Fruit fly (Drosophila melanogaster) whole organism, embryonic: ENCODE data around the gene TwdlE.

Experiments used
- Abd-B ChIP-seq: fragments of 200-800 bp; sonication (Bioruptor generic); optimal IDR thresholded peaks from 2 replicates; lab custom pipeline; 2018; ENCODE audit warnings: missing biosample characterization, mild to moderate bottlenecking, missing genetic modification characterization, moderate library complexity
- Antp ChIP-seq: fragments of 200-800 bp; sonication (Bioruptor generic); optimal IDR thresholded peaks from 3 replicates; lab custom pipeline; 2016; ENCODE audit warnings: missing biosample characterization, missing genetic modification characterization
- CG11085 ChIP-seq: fragments of 200-800 bp; sonication (Bioruptor generic); IDR thresholded peaks from 2 replicates; pipeline ENCODE4 v1.3.6; 2022; ENCODE audit warnings: missing biosample characterization, missing genetic modification characterization
- CG12104 ChIP-seq: fragments of 200-800 bp; sonication (Bioruptor generic); optimal IDR thresholded peaks from 3 replicates; lab custom pipeline; 2016; ENCODE audit warnings: missing biosample characterization, missing genetic modification characterization
- CG12391 ChIP-seq: fragments of 200-800 bp; sonication (Bioruptor generic); optimal IDR thresholded peaks from 3 replicates; lab custom pipeline; 2018; ENCODE audit warnings: missing biosample characterization, mild to moderate bottlenecking, missing genetic modification characterization, moderate library complexity
- CG13287 ChIP-seq: fragments of 200-800 bp; sonication (Bioruptor generic); IDR thresholded peaks from 2 replicates; pipeline ENCODE4 v1.3.6; 2022; ENCODE audit warnings: missing biosample characterization, missing genetic modification characterization; ENCODE audit not compliant: partially characterized antibody
- CG15696 ChIP-seq: fragments of 200-800 bp; sonication (Bioruptor generic); optimal IDR thresholded peaks from 2 replicates; lab custom pipeline; 2019; ENCODE audit warnings: missing biosample characterization, mild to moderate bottlenecking, missing genetic modification characterization, moderate library complexity
- CG17328 ChIP-seq: fragments of 200-800 bp; sonication (Bioruptor generic); IDR thresholded peaks from 2 replicates; pipeline ENCODE4 v1.3.6; 2022; ENCODE audit warnings: missing biosample characterization, missing genetic modification characterization
- CG18262 ChIP-seq: fragments of 200-800 bp; optimal IDR thresholded peaks from 3 replicates; lab custom pipeline; 2019; ENCODE audit warnings: missing biosample characterization, mild to moderate bottlenecking, missing genetic modification characterization, moderate library complexity
- CG1832 ChIP-seq: fragments of 200-800 bp; sonication (Bioruptor generic); optimal IDR thresholded peaks from 2 replicates; lab custom pipeline; 2017; ENCODE audit warnings: missing biosample characterization, mild to moderate bottlenecking, missing genetic modification characterization, inconsistent platforms
- CG18619 ChIP-seq: fragments of 200-800 bp; sonication (Bioruptor generic); optimal IDR thresholded peaks from 3 replicates; lab custom pipeline; 2017; ENCODE audit warnings: missing biosample characterization, mild to moderate bottlenecking, missing genetic modification characterization
- CG2712 ChIP-seq: fragments of 200-800 bp; optimal IDR thresholded peaks from 3 replicates; lab custom pipeline; 2019; ENCODE audit warnings: missing biosample characterization, mild to moderate bottlenecking, missing genetic modification characterization, moderate library complexity
- CG30020 ChIP-seq: fragments of 200-800 bp; optimal IDR thresholded peaks from 2 replicates; lab custom pipeline; 2019; ENCODE audit warnings: missing biosample characterization, mild to moderate bottlenecking, missing genetic modification characterization, moderate library complexity
- CG5180 ChIP-seq: fragments of 200-800 bp; sonication (Bioruptor generic); optimal IDR thresholded peaks from 3 replicates; lab custom pipeline; 2017; ENCODE audit warnings: missing biosample characterization, missing genetic modification characterization, mild to moderate bottlenecking, moderate library complexity, missing genetic modification reagents
- CG6272 ChIP-seq: fragments of 200-800 bp; sonication (Bioruptor generic); IDR thresholded peaks from 2 replicates; pipeline ENCODE4 v1.3.6; 2022; ENCODE audit warnings: missing biosample characterization, missing genetic modification characterization
- CG6689 ChIP-seq: fragments of 200-800 bp; sonication (Bioruptor generic); IDR thresholded peaks from 2 replicates; pipeline ENCODE4 v1.3.6; 2022; ENCODE audit warnings: missing biosample characterization, missing genetic modification characterization
- CG6813 ChIP-seq: fragments of 200-800 bp; sonication (Bioruptor generic); optimal IDR thresholded peaks from 2 replicates; lab custom pipeline; 2017; ENCODE audit warnings: missing biosample characterization, missing genetic modification characterization, mild to moderate bottlenecking, moderate library complexity, missing genetic modification reagents
- CG7556 ChIP-seq: fragments of 200-800 bp; sonication (Bioruptor generic); optimal IDR thresholded peaks from 2 replicates; lab custom pipeline; 2017; ENCODE audit warnings: missing biosample characterization, mild to moderate bottlenecking, missing genetic modification characterization
- CG8089 ChIP-seq: fragments of 200-800 bp; sonication (Bioruptor generic); optimal IDR thresholded peaks from 3 replicates; lab custom pipeline; 2016; ENCODE audit warnings: missing biosample characterization, missing genetic modification characterization
- CG8924 ChIP-seq: fragments of 200-800 bp; optimal IDR thresholded peaks from 3 replicates; lab custom pipeline; 2019; ENCODE audit warnings: missing biosample characterization, mild to moderate bottlenecking, missing genetic modification characterization, moderate library complexity
- CG9727 ChIP-seq: fragments of 200-800 bp; sonication (Bioruptor generic); optimal IDR thresholded peaks from 3 replicates; lab custom pipeline; 2017; ENCODE audit warnings: missing biosample characterization, mild to moderate bottlenecking, missing genetic modification characterization
- D19A ChIP-seq: fragments of 200-800 bp; optimal IDR thresholded peaks from 3 replicates; lab custom pipeline; 2019; ENCODE audit warnings: missing biosample characterization, mild to moderate bottlenecking, missing genetic modification characterization, moderate library complexity
- Dbx ChIP-seq: fragments of 200-800 bp; sonication (Bioruptor generic); IDR thresholded peaks from 3 replicates; pipeline ENCODE4 v1.3.6; 2022; ENCODE audit warnings: missing biosample characterization, missing genetic modification characterization
- Dek ChIP-seq: fragments of 200-800 bp; sonication (Bioruptor generic); optimal IDR thresholded peaks from 3 replicates; lab custom pipeline; 2019; ENCODE audit warnings: missing biosample characterization, mild to moderate bottlenecking, missing genetic modification characterization, moderate library complexity
- Fer1 ChIP-seq: fragments of 200-800 bp; sonication (Bioruptor generic); optimal IDR thresholded peaks from 2 replicates; lab custom pipeline; 2017; ENCODE audit warnings: missing biosample characterization, mild to moderate bottlenecking, missing genetic modification characterization
- HHEX ChIP-seq: fragments of 200-800 bp; sonication (Bioruptor generic); optimal IDR thresholded peaks from 3 replicates; lab custom pipeline; 2017; ENCODE audit warnings: missing biosample characterization, mild to moderate bottlenecking, missing genetic modification characterization, missing genetic modification reagents
- Hand ChIP-seq: fragments of 200-800 bp; sonication (Bioruptor generic); optimal IDR thresholded peaks from 2 replicates; lab custom pipeline; 2017; ENCODE audit warnings: mild to moderate bottlenecking, missing biosample characterization, missing genetic modification reagents, missing genetic modification characterization
- HmgD ChIP-seq: fragments of 200-800 bp; sonication (Bioruptor generic); optimal IDR thresholded peaks from 3 replicates; lab custom pipeline; 2016; ENCODE audit warnings: missing biosample characterization, missing genetic modification characterization
- Med ChIP-seq: fragments of 200-800 bp; sonication (Bioruptor generic); peaks from one replicate; lab custom pipeline; 2016; ENCODE audit warnings: missing biosample characterization, missing genetic modification characterization, mild to moderate bottlenecking, inconsistent platforms, moderate library complexity
- Nf-YB ChIP-seq: fragments of 200-800 bp; sonication (Bioruptor generic); optimal IDR thresholded peaks from 3 replicates; lab custom pipeline; 2019; ENCODE audit warnings: missing biosample characterization, mild to moderate bottlenecking, missing genetic modification characterization, moderate library complexity
- PHDP ChIP-seq: fragments of 200-800 bp; sonication (Bioruptor generic); optimal IDR thresholded peaks from 3 replicates; lab custom pipeline; 2018; ENCODE audit warnings: missing biosample characterization, mild to moderate bottlenecking, missing genetic modification characterization, moderate library complexity
- Ptx1 ChIP-seq: fragments of 200-800 bp; sonication (Bioruptor generic); IDR thresholded peaks from 2 replicates; pipeline ENCODE4 v1.3.6; 2022; ENCODE audit warnings: missing biosample characterization, missing genetic modification characterization
- Rx ChIP-seq: fragments of 200-800 bp; sonication (Bioruptor generic); IDR thresholded peaks from 2 replicates; pipeline ENCODE4 v1.3.6; 2022; ENCODE audit warnings: missing biosample characterization, missing genetic modification characterization
- Sox102F ChIP-seq: fragments of 200-800 bp; sonication (Bioruptor generic); optimal IDR thresholded peaks from 2 replicates; lab custom pipeline; 2018; ENCODE audit warnings: missing biosample characterization, mild to moderate bottlenecking, missing genetic modification characterization, moderate library complexity
- Usf ChIP-seq: fragments of 200-800 bp; sonication (Bioruptor generic); optimal IDR thresholded peaks from 2 replicates; lab custom pipeline; 2017; ENCODE audit warnings: missing genotype, missing biosample characterization, missing genetic modification characterization
- abd-A ChIP-seq: fragments of 200-800 bp; sonication (Bioruptor generic); optimal IDR thresholded peaks from 3 replicates; lab custom pipeline; 2019; ENCODE audit warnings: missing biosample characterization, mild to moderate bottlenecking, missing genetic modification characterization, moderate library complexity
- bab2 ChIP-seq: fragments of 200-800 bp; sonication (Bioruptor generic); optimal IDR thresholded peaks from 2 replicates; lab custom pipeline; 2016; ENCODE audit warnings: missing biosample characterization, missing genetic modification characterization
- cwo ChIP-seq: fragments of 200-800 bp; sonication (Bioruptor generic); optimal IDR thresholded peaks from 3 replicates; lab custom pipeline; 2017; ENCODE audit warnings: missing biosample characterization, missing genetic modification characterization, mild to moderate bottlenecking, moderate library complexity, missing genetic modification reagents
- fd3F ChIP-seq: fragments of 200-800 bp; sonication (Bioruptor generic); optimal IDR thresholded peaks from 2 replicates; lab custom pipeline; 2018; ENCODE audit warnings: missing biosample characterization, mild to moderate bottlenecking, missing genetic modification characterization, moderate library complexity
- fd96Cb ChIP-seq: fragments of 200-800 bp; sonication (Bioruptor generic); optimal IDR thresholded peaks from 2 replicates; lab custom pipeline; 2018; ENCODE audit warnings: missing biosample characterization, mild to moderate bottlenecking, missing genetic modification characterization, moderate library complexity
- gem ChIP-seq: fragments of 200-800 bp; sonication (Bioruptor generic); optimal IDR thresholded peaks from 2 replicates; lab custom pipeline; 2019; ENCODE audit warnings: missing biosample characterization, mild to moderate bottlenecking, missing genetic modification characterization, moderate library complexity
- gfzf ChIP-seq: fragments of 200-800 bp; sonication (Bioruptor generic); optimal IDR thresholded peaks from 2 replicates; lab custom pipeline; 2016; ENCODE audit warnings: missing biosample characterization, mild to moderate bottlenecking, missing genetic modification characterization, moderate library complexity
- kay ChIP-seq: fragments of 200-800 bp; sonication (Bioruptor generic); optimal IDR thresholded peaks from 2 replicates; lab custom pipeline; 2016; ENCODE audit warnings: missing biosample characterization, missing genetic modification characterization
- phol ChIP-seq: fragments of 200-800 bp; sonication (Bioruptor generic); optimal IDR thresholded peaks from 3 replicates; lab custom pipeline; 2018; ENCODE audit warnings: missing biosample characterization, mild to moderate bottlenecking, missing genetic modification characterization, moderate library complexity
- scrt ChIP-seq: fragments of 200-800 bp; sonication (Bioruptor generic); optimal IDR thresholded peaks from 2 replicates; lab custom pipeline; 2018; ENCODE audit warnings: missing biosample characterization, mild to moderate bottlenecking, missing genetic modification characterization, moderate library complexity
- sisA ChIP-seq: fragments of 200-800 bp; sonication (Bioruptor generic); IDR thresholded peaks from 2 replicates; pipeline ENCODE4 v1.3.6; 2022; ENCODE audit warnings: missing biosample characterization, missing genetic modification characterization
- ssp ChIP-seq: fragments of 200-800 bp; sonication (Bioruptor generic); IDR thresholded peaks from 2 replicates; pipeline ENCODE4 v1.3.6; 2022; ENCODE audit warnings: missing biosample characterization, missing genetic modification characterization
- z ChIP-seq: fragments of 200-800 bp; sonication (Bioruptor generic); IDR thresholded peaks from 3 replicates; pipeline ENCODE4 v1.3.6; 2022; ENCODE audit warnings: missing biosample characterization, missing genetic modification characterization
- zfh2 ChIP-seq: fragments of 200-800 bp; sonication (Bioruptor generic); optimal IDR thresholded peaks from 2 replicates; lab custom pipeline; 2016; ENCODE audit warnings: missing biosample characterization, missing genetic modification characterization

TwdlE gene

DNA sequence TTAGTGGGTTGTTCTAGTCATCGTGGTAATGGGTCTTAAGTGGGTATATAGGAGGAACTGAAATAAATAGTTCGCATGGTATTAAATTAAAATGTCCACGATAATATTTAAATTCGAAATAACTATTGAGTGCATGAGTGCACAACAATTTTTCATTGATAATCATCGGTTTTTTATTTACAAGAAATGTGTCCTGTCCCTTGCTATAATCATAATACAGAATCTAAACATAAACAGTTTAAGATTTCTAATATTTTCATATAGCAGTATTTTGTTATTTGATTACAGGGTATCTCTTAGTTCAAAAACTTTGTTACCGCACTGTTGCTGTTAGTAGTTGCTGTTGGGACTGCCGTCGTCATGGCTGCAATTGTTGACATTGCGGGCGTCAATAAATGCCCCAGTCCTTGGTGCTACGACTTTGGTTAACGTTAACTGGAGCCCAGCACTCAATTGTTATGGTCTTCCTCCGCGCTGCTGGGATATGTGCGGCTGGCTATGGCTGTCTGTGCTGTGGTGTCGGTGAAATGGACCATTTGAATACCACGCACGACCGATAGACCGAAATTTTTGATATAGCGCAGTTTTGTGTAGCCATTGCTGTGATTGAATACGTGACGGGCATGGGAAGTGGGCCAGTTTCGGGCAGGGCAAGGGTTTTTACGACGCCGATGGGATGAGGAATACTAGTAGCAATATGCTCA, 11.3 kb upstream of the TwdlE start (continued):
- no peak for TF ChIP-seq CG13287
- peak; percentile 49 for TF ChIP-seq phol (tag; lab: Kevin White, UChicago)
- peak; percentile 8 for TF ChIP-seq Nf-YB
- peak; percentile 51 for TF ChIP-seq PHDP (tag; lab: Kevin White, UChicago)
- TF ChIP-seq Fer1 (GFP tag; lab: Kevin White, UChicago), result peak; percentile 69
- TF ChIP-seq CG30020 (tag; lab: Kevin White, UChicago), result no peak
- TF ChIP-seq HHEX, result peak; percentile 31
- TF ChIP-seq fd3F (GFP tag; lab: Kevin White, UChicago), result peak; percentile 48
- TF ChIP-seq Ptx1 (GFP tag; lab: Robert Waterston, UW), result peak; percentile 57
- TF ChIP-seq D19A (tag; lab: Kevin White, UChicago), result peak; percentile 44
- no peak for TF ChIP-seq gfzf (GFP tag; lab: Kevin White, UChicago)
- TF ChIP-seq CG11085 (GFP tag; lab: Robert Waterston, UW), result no peak
- peak; percentile 54 for TF ChIP-seq CG18619 (GFP tag; lab: Kevin White, UChicago)
- no peak for TF ChIP-seq CG15696 (tag; lab: Kevin White, UChicago)
- peak; percentile 55 for TF ChIP-seq Dek
- TF ChIP-seq CG12391, result peak; percentile 52
- no peak for TF ChIP-seq CG8089 (GFP tag; lab: Kevin White, UChicago)
- peak; percentile 63 for TF ChIP-seq scrt (GFP tag; lab: Kevin White, UChicago)
- peak; percentile 39 for TF ChIP-seq Abd-B
- no peak for TF ChIP-seq CG17328
- TF ChIP-seq CG6272 (GFP tag; lab: Robert Waterston, UW), result no peak
- TF ChIP-seq CG12104 (GFP tag; lab: Kevin White, UChicago), result no peak
- TF ChIP-seq abd-A (tag; lab: Kevin White, UChicago), result peak; percentile 96
- peak; percentile 43 for TF ChIP-seq bab2 (GFP tag; lab: Kevin White, UChicago)
- TF ChIP-seq zfh2 (GFP tag; lab: Kevin White, UChicago), result peak; percentile 21
- TF ChIP-seq Med (GFP tag; lab: Kevin White, UChicago), result peak; percentile 32
- TF ChIP-seq CG1832, result no peak
- peak; percentile 28 for TF ChIP-seq CG6813 (GFP tag; lab: Kevin White, UChicago)
- TF ChIP-seq kay, result no peak
- peak; percentile 49 for TF ChIP-seq cwo
- TF ChIP-seq CG8924 (tag; lab: Kevin White, UChicago), result peak; percentile 65
- peak; percentile 79 for TF ChIP-seq gem (tag; lab: Kevin White, UChicago)
- TF ChIP-seq Antp (GFP tag; lab: Kevin White, UChicago), result peak; percentile 0
- TF ChIP-seq CG18262 (tag; lab: Kevin White, UChicago), result peak; percentile 50
- TF ChIP-seq CG5180 (GFP tag; lab: Kevin White, UChicago), result peak; percentile 10
- TF ChIP-seq Sox102F (GFP tag; lab: Kevin White, UChicago), result peak; percentile 56
- peak; percentile 9; the same call in 1 of the 2 replicates for TF ChIP-seq ssp (GFP tag; lab: Robert Waterston, UW)
- peak; percentile 8 for TF ChIP-seq Usf (GFP tag; lab: Kevin White, UChicago)
- no peak for TF ChIP-seq z
- TF ChIP-seq CG2712 (tag; lab: Kevin White, UChicago), result peak; percentile 52
- TF ChIP-seq HmgD (GFP tag; lab: Kevin White, UChicago), result no peak
- TF ChIP-seq Hand (GFP tag; lab: Kevin White, UChicago), result peak; percentile 66
- peak; percentile 48 for TF ChIP-seq fd96Cb (tag; lab: Kevin White, UChicago)
- peak; percentile 54 for TF ChIP-seq CG9727 (GFP tag; lab: Kevin White, UChicago)
- TF ChIP-seq CG6689 (GFP tag; lab: Robert Waterston, UW), result 0 out of 2 replicates have a peak, but pooled peaks have one; percentile 6
- TF ChIP-seq CG7556 (GFP tag; lab: Kevin White, UChicago), result peak; percentile 84
- TF ChIP-seq Dbx (GFP tag; lab: Robert Waterston, UW), result no peak
- peak; percentile 24; the same call in 1 of the 2 replicates for TF ChIP-seq sisA (GFP tag; lab: Robert Waterston, UW)
- TF ChIP-seq Rx, result no peak
